Worm (Caenorhabditis elegans): ENCODE measurements around the gene Y39A3B.7.

Y39A3B.7 gene

ce11 chrIII:1943488-1943887 lies 41.3 kb downstream of the Y39A3B.7 start, which contains the start of gene F53A3.1:
TSS of gene F53A3.1 (minus strand) at chrIII:1943637.
- TF ChIP-seq ceh-9 (tag; optimal IDR thresholded peaks at IDR 0.05) (no peak), hlh-30 (tag; optimal IDR thresholded peaks at IDR 0.05; ENCODE audit: insufficient read depth) (no peak)

DNA sequence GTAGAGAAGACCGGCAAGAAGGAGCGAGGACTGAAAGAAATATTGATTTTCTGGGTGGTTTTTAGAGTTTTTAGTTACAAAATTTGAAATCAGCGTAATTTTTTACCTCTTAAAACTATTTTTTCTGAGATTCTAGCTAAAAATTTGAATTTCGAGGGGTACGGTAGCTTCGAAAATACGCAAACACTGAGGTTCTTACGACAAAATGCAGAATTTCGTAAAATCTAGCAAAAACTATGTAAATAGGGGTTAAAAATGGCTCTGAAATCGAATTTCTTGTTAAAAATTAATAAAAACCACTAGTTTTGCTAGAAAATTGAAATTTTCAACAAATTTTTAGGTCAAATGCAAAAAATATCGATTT lies 45.2 kb downstream of the Y39A3B.7 start:
- TF ChIP-seq ama-1 (optimal IDR thresholded peaks at IDR 0.05), result no peak
- no peak for TF ChIP-seq zip-5 (tag; optimal IDR thresholded peaks at IDR 0.05)

DNA sequence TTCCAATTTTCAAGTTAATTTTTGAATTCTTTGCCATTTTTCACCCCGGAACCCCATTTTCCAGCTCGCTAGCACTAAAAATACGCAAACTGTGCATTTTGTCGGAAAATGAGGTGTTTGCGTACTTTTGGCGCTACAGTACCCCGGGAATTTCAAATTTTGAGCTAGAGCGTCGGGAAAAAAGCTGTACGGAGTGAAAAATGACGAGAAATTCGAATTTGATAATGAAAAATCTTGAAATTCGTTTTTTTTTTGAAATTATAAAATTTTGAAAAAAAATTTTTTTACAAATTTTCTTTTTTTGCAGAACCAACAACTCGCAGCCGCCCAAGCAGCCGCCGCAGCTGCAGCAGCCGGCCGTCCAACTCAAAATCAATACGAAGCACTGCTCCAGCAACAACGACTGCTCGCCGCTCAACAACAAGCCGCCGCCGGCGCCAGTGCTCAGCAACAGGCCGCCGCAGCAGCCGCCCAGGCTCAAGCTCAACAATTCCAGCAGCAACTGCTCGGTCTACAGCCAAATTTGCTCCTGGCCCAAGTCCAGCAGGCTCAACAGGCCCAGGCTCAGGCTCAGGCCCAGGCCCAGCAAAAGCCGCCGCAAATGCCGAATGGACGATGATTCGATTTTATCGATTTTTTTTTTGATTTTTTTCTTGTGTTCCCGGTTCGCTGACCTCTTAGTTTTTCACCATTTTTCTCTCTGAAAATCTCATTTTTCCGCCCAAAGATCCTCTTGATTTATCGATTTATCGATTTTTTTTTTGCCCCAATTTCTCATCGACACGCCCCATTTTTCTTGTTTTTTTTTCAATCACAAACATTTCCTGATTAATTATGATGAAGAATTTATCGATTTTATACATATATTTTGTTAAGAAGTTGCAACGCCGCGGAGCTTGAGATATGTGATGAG lies 45.8 kb downstream of the Y39A3B.7 start:
- TF ChIP-seq nhr-232 (tag; optimal IDR thresholded peaks at IDR 0.05) (no peak), ref-2 (tag; optimal IDR thresholded peaks at IDR 0.05) (peak; percentile 4), lin-11 (tag; optimal IDR thresholded peaks at IDR 0.05) (no peak), hlh-30 (tag; optimal IDR thresholded peaks at IDR 0.05; ENCODE audit: insufficient read depth) (no peak), ceh-48 (tag; optimal IDR thresholded peaks at IDR 0.05) (peak; percentile 58), ceh-31 (tag; optimal IDR thresholded peaks at IDR 0.05) (peak; percentile 13), sdc-2 (tag; optimal IDR thresholded peaks at IDR 0.05) (peak; percentile 14), fax-1 (tag; optimal IDR thresholded peaks at IDR 0.05) (no peak)

DNA sequence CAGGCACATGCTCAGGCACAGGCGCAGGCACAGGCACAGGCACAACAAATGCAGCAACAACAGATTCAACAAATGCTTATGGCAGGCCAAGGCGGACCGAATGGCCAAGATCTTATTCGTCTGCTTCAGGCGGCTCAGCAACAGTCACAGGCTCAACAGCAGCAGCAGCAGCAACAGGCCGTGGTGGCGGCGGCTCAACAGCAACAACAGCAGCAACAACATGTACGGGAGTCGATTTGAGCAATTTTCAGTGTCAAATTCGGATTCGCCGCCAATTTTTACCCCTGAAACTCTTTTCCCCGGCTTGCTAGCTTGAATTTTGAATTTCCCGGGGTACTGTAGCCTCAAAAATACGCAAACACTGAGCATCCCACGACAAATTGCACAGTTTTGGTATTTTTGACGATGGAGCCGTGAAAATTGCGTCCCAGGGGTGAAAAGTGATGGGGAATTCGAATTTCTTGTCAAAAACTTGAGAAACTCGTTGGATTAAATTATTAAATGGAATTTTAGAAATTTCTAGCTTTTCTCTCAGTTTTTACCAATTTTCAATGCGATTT lies 46.8 kb downstream of the Y39A3B.7 start:
- peak; percentile 46 for TF ChIP-seq elt-4 (tag; optimal IDR thresholded peaks at IDR 0.05)
- TF ChIP-seq eyg-1 (tag; optimal IDR thresholded peaks at IDR 0.05), result no peak
- TF ChIP-seq fax-1 (tag; optimal IDR thresholded peaks at IDR 0.05), result no peak

- no peak for TF ChIP-seq sox-4 (tag; optimal IDR thresholded peaks at IDR 0.05)
- TF ChIP-seq tbx-7 (tag; optimal IDR thresholded peaks at IDR 0.05), result no peak
- TF ChIP-seq ref-2 (tag; optimal IDR thresholded peaks at IDR 0.05), result no peak
- TF ChIP-seq hlh-6 (tag; optimal IDR thresholded peaks at IDR 0.05), result no peak
- no peak for TF ChIP-seq fax-1 (tag; optimal IDR thresholded peaks at IDR 0.05)
- TF ChIP-seq T23F11.4 (GFP tag; optimal IDR thresholded peaks at IDR 0.05), result no peak
- TF ChIP-seq ceh-2 (tag; optimal IDR thresholded peaks at IDR 0.05), result no peak
- no peak for TF ChIP-seq ceh-9 (tag; optimal IDR thresholded peaks at IDR 0.05)
- no peak for TF ChIP-seq hlh-13 (GFP tag; optimal IDR thresholded peaks at IDR 0.05)
- TF ChIP-seq che-1 (tag; optimal IDR thresholded peaks at IDR 0.05), result no peak
- no peak for TF ChIP-seq unc-86 (tag; optimal IDR thresholded peaks at IDR 0.05)
- no peak for TF ChIP-seq unc-42 (tag; optimal IDR thresholded peaks at IDR 0.05)
- TF ChIP-seq ceh-14 (tag; optimal IDR thresholded peaks at IDR 0.05), result no peak
- no peak for TF ChIP-seq elt-4 (tag; optimal IDR thresholded peaks at IDR 0.05)
- TF ChIP-seq elt-2 (tag; optimal IDR thresholded peaks at IDR 0.05), result no peak
Measured at ce11 chrIII:1934141-1934540, 50.6 kb downstream of the Y39A3B.7 start.

Data from whole organism, late embryonic.